Fruit fly (Drosophila melanogaster) whole organism, embryonic: Measurements from ENCODE around the gene Dis3l2.

Experiments
- Abd-B ChIP-seq: fragments of 200-800 bp; sonication (Bioruptor generic); optimal IDR thresholded peaks from 2 replicates; lab custom pipeline; 2018; ENCODE audit warnings: missing biosample characterization, mild to moderate bottlenecking, missing genetic modification characterization, moderate library complexity
- Adf1 ChIP-seq: fragments of 200-800 bp; sonication (Bioruptor generic); IDR thresholded peaks from 2 replicates; pipeline ENCODE4 v1.3.6; 2022; ENCODE audit warnings: missing biosample characterization, missing genetic modification characterization
- Bdp1 ChIP-seq: fragments of 200-800 bp; sonication (Bioruptor generic); optimal IDR thresholded peaks from 3 replicates; lab custom pipeline; 2016; ENCODE audit warnings: missing biosample characterization, missing genetic modification characterization
- CG12299 ChIP-seq: fragments of 200-800 bp; sonication (Bioruptor generic); optimal IDR thresholded peaks from 2 replicates; lab custom pipeline; 2018; ENCODE audit warnings: missing biosample characterization, mild to moderate bottlenecking, missing genetic modification characterization
- CG12744 ChIP-seq: fragments of 200-800 bp; sonication (Bioruptor generic); optimal IDR thresholded peaks from 2 replicates; lab custom pipeline; 2016; ENCODE audit warnings: missing biosample characterization, missing genetic modification characterization
- CG13123 ChIP-seq: fragments of 200-800 bp; sonication (Bioruptor generic); optimal IDR thresholded peaks from 2 replicates; lab custom pipeline; 2016; ENCODE audit warnings: missing biosample characterization, missing genetic modification characterization
- CG15479 ChIP-seq: fragments of 200-800 bp; sonication (Bioruptor generic); optimal IDR thresholded peaks from 3 replicates; lab custom pipeline; 2019; ENCODE audit warnings: missing biosample characterization, mild to moderate bottlenecking, missing genetic modification characterization, moderate library complexity
- CG15514 ChIP-seq: fragments of 200-800 bp; sonication (Bioruptor generic); optimal IDR thresholded peaks from 3 replicates; lab custom pipeline; 2017; ENCODE audit warnings: missing biosample characterization, missing genetic modification characterization, mild to moderate bottlenecking, moderate library complexity, missing genetic modification reagents
- CG17186 ChIP-seq: fragments of 200-800 bp; sonication (Bioruptor generic); optimal IDR thresholded peaks from 3 replicates; lab custom pipeline; 2017; ENCODE audit warnings: missing biosample characterization, missing genetic modification reagents, missing genetic modification characterization
- CG17568 ChIP-seq: fragments of 200-800 bp; sonication (Bioruptor generic); optimal IDR thresholded peaks from 2 replicates; lab custom pipeline; 2018; ENCODE audit warnings: missing biosample characterization, mild to moderate bottlenecking, missing genetic modification characterization, moderate library complexity
- CG18011 ChIP-seq: fragments of 200-800 bp; sonication (Bioruptor generic); optimal IDR thresholded peaks from 2 replicates; lab custom pipeline; 2017; ENCODE audit warnings: missing biosample characterization, missing genetic modification characterization, mild to moderate bottlenecking, moderate library complexity, missing genotype
- CG31365 ChIP-seq: fragments of 200-800 bp; sonication (Bioruptor generic); optimal IDR thresholded peaks from 2 replicates; lab custom pipeline; 2018; ENCODE audit warnings: missing biosample characterization, mild to moderate bottlenecking, missing genetic modification characterization
- CG32772 ChIP-seq: fragments of 200-800 bp; sonication (Bioruptor generic); IDR thresholded peaks from 2 replicates; pipeline ENCODE4 v1.3.6; 2022; ENCODE audit warnings: missing biosample characterization, missing genetic modification characterization
- CG4820 ChIP-seq: fragments of 200-800 bp; sonication (Bioruptor generic); optimal IDR thresholded peaks from 3 replicates; lab custom pipeline; 2016; ENCODE audit warnings: missing biosample characterization, missing genetic modification characterization
- CG8089 ChIP-seq: fragments of 200-800 bp; sonication (Bioruptor generic); optimal IDR thresholded peaks from 3 replicates; lab custom pipeline; 2016; ENCODE audit warnings: missing biosample characterization, missing genetic modification characterization
- CoRest ChIP-seq: fragments of 200-800 bp; sonication (Bioruptor generic); optimal IDR thresholded peaks from 3 replicates; lab custom pipeline; 2018; ENCODE audit warnings: missing biosample characterization, mild to moderate bottlenecking, missing genetic modification characterization, moderate library complexity
- D ChIP-seq, 2 experiments: fragments of 200-800 bp in 1 of 2; fragments of >200 bp in 1 of 2; sonication (Bioruptor generic) in 1 of 2; optimal IDR thresholded peaks; 2 replicates in 1 of 2; 3 replicates in 1 of 2; lab custom pipeline; 2017; ENCODE audit warnings: mild to moderate bottlenecking in 1 of 2, missing biosample characterization in 1 of 2, missing genetic modification characterization in 1 of 2, missing genetic modification reagents in 1 of 2
- D19A ChIP-seq: fragments of 200-800 bp; optimal IDR thresholded peaks from 3 replicates; lab custom pipeline; 2019; ENCODE audit warnings: missing biosample characterization, mild to moderate bottlenecking, missing genetic modification characterization, moderate library complexity
- Deaf1 ChIP-seq: fragments of 200-800 bp; optimal IDR thresholded peaks from 3 replicates; lab custom pipeline; 2019; ENCODE audit warnings: missing biosample characterization, mild to moderate bottlenecking, missing genetic modification characterization, moderate library complexity
- Doc3 ChIP-seq: fragments of 200-800 bp; sonication (Bioruptor generic); IDR thresholded peaks from 3 replicates; pipeline ENCODE4 v1.3.6; 2022; ENCODE audit warnings: missing biosample characterization, missing genetic modification characterization; ENCODE audit not compliant: partially characterized antibody
- Ets65A ChIP-seq: fragments of 200-800 bp; sonication (Bioruptor generic); peaks from one replicate; lab custom pipeline; 2016; ENCODE audit warnings: missing biosample characterization, missing genetic modification characterization
- Fer1 ChIP-seq: fragments of 200-800 bp; sonication (Bioruptor generic); optimal IDR thresholded peaks from 2 replicates; lab custom pipeline; 2017; ENCODE audit warnings: missing biosample characterization, mild to moderate bottlenecking, missing genetic modification characterization
- H2.0 ChIP-seq: fragments of 200-800 bp; sonication (Bioruptor generic); IDR thresholded peaks from 2 replicates; pipeline ENCODE4 v1.3.6; 2022; ENCODE audit warnings: missing biosample characterization, missing genetic modification characterization
- Hey ChIP-seq: fragments of 200-800 bp; sonication (Bioruptor generic); optimal IDR thresholded peaks from 3 replicates; lab custom pipeline; 2018; ENCODE audit warnings: missing biosample characterization, mild to moderate bottlenecking, missing genetic modification characterization
- MTF-1 ChIP-seq: fragments of 200-800 bp; sonication (Bioruptor generic); optimal IDR thresholded peaks from 2 replicates; lab custom pipeline; 2018; ENCODE audit warnings: missing biosample characterization, mild to moderate bottlenecking, missing genetic modification characterization, borderline replicate concordance
- Nf-YC ChIP-seq: fragments of 200-800 bp; optimal IDR thresholded peaks from 3 replicates; lab custom pipeline; 2019; ENCODE audit warnings: missing biosample characterization, mild to moderate bottlenecking, missing genetic modification characterization, moderate library complexity
- PHDP ChIP-seq: fragments of 200-800 bp; sonication (Bioruptor generic); optimal IDR thresholded peaks from 3 replicates; lab custom pipeline; 2018; ENCODE audit warnings: missing biosample characterization, mild to moderate bottlenecking, missing genetic modification characterization, moderate library complexity
- Ptx1 ChIP-seq: fragments of 200-800 bp; sonication (Bioruptor generic); IDR thresholded peaks from 2 replicates; pipeline ENCODE4 v1.3.6; 2022; ENCODE audit warnings: missing biosample characterization, missing genetic modification characterization
- Sry-δ ChIP-seq: fragments of 200-800 bp; sonication (Bioruptor generic); optimal IDR thresholded peaks from 2 replicates; lab custom pipeline; 2016; ENCODE audit warnings: missing biosample characterization, missing genetic modification characterization
- Vsx1 ChIP-seq: fragments of 200-800 bp; sonication (Bioruptor generic); optimal IDR thresholded peaks from 2 replicates; lab custom pipeline; 2017; ENCODE audit warnings: missing biosample characterization, mild to moderate bottlenecking, missing genetic modification characterization, missing genetic modification reagents
- amos ChIP-seq: fragments of 200-800 bp; sonication (Bioruptor generic); IDR thresholded peaks from 2 replicates; pipeline ENCODE4 v1.3.6; 2022; ENCODE audit warnings: missing biosample characterization, missing genetic modification characterization; ENCODE audit not compliant: partially characterized antibody
- bowl ChIP-seq: fragments of 200-800 bp; sonication (Bioruptor generic); IDR thresholded peaks from 2 replicates; pipeline ENCODE4 v1.3.6; 2022; ENCODE audit warnings: missing biosample characterization, missing genetic modification characterization
- cad ChIP-seq: fragments of >200 bp; optimal IDR thresholded peaks from 2 replicates; lab custom pipeline; 2017; ENCODE audit warnings: missing biosample characterization, missing genetic modification characterization
- esg ChIP-seq: fragments of 200-800 bp; sonication (Bioruptor generic); conservative IDR thresholded peaks from 2 replicates; pipeline ENCODE4 v1.3.6; 2022; ENCODE audit warnings: missing biosample characterization, missing genetic modification characterization
- fd64A ChIP-seq: fragments of 200-800 bp; sonication (Bioruptor generic); optimal IDR thresholded peaks from 3 replicates; lab custom pipeline; 2018; ENCODE audit warnings: missing biosample characterization, mild to moderate bottlenecking, missing genetic modification characterization
- fd96Cb ChIP-seq: fragments of 200-800 bp; sonication (Bioruptor generic); optimal IDR thresholded peaks from 2 replicates; lab custom pipeline; 2018; ENCODE audit warnings: missing biosample characterization, mild to moderate bottlenecking, missing genetic modification characterization, moderate library complexity
- gcm ChIP-seq: fragments of 200-800 bp; sonication (Bioruptor generic); optimal IDR thresholded peaks from 2 replicates; lab custom pipeline; 2019; ENCODE audit warnings: missing biosample characterization, mild to moderate bottlenecking, missing genetic modification characterization, moderate library complexity
- gsb-n ChIP-seq: fragments of 200-800 bp; sonication (Bioruptor generic); optimal IDR thresholded peaks from 3 replicates; lab custom pipeline; 2018; ENCODE audit warnings: missing biosample characterization, mild to moderate bottlenecking, missing genetic modification characterization
- hkb ChIP-seq, 2 experiments: fragments of 200-800 bp in 1 of 2; fragments of >200 bp in 1 of 2; sonication (Bioruptor generic) in 1 of 2; IDR thresholded peaks in 1 of 2; optimal IDR thresholded peaks in 1 of 2; 2 replicates each; pipeline versions ENCODE4 v1.3.6 to Lab custom; 2017 to 2022; ENCODE audit warnings: missing biosample characterization in 1 of 2, missing genetic modification characterization in 1 of 2
- odd ChIP-seq: fragments of 200-800 bp; sonication (Bioruptor generic); optimal IDR thresholded peaks from 2 replicates; lab custom pipeline; 2017; ENCODE audit warnings: missing biosample characterization, mild to moderate bottlenecking, missing genetic modification characterization
- phol ChIP-seq: fragments of 200-800 bp; sonication (Bioruptor generic); optimal IDR thresholded peaks from 3 replicates; lab custom pipeline; 2018; ENCODE audit warnings: missing biosample characterization, mild to moderate bottlenecking, missing genetic modification characterization, moderate library complexity
- sc ChIP-seq, 3 experiments: fragments of >200 bp in 2 of 3; fragments of 200-800 bp in 1 of 3; sonication (Bioruptor generic) in 1 of 3; optimal IDR thresholded peaks; 2 replicates in 2 of 3; 3 replicates in 1 of 3; lab custom pipeline; 2017; ENCODE audit warnings: mild to moderate bottlenecking in 1 of 3, missing biosample characterization in 1 of 3, missing genetic modification characterization in 1 of 3, missing genetic modification reagents in 1 of 3
- sd ChIP-seq: fragments of 200-800 bp; sonication (Bioruptor generic); optimal IDR thresholded peaks from 3 replicates; lab custom pipeline; 2018; ENCODE audit warnings: missing biosample characterization, mild to moderate bottlenecking, missing genetic modification characterization, moderate library complexity
- slbo ChIP-seq: fragments of 200-800 bp; sonication (Bioruptor generic); IDR thresholded peaks from 2 replicates; pipeline ENCODE4 v1.3.6; 2022; ENCODE audit warnings: missing biosample characterization, missing genetic modification characterization
- stwl ChIP-seq: fragments of 200-800 bp; sonication (Bioruptor generic); optimal IDR thresholded peaks from 3 replicates; lab custom pipeline; 2018; ENCODE audit warnings: missing biosample characterization, mild to moderate bottlenecking, missing genetic modification characterization, moderate library complexity
- ttk ChIP-seq: fragments of 200-800 bp; sonication (Bioruptor generic); IDR thresholded peaks from 2 replicates; pipeline ENCODE4 v2.1.2; 2022; ENCODE audit warnings: missing biosample characterization, missing genetic modification characterization
- wor ChIP-seq: fragments of 200-800 bp; sonication (Bioruptor generic); IDR thresholded peaks from 2 replicates; pipeline ENCODE4 v1.3.6; 2022; ENCODE audit warnings: missing biosample characterization, missing genetic modification characterization

Gene Dis3l2

DNA sequence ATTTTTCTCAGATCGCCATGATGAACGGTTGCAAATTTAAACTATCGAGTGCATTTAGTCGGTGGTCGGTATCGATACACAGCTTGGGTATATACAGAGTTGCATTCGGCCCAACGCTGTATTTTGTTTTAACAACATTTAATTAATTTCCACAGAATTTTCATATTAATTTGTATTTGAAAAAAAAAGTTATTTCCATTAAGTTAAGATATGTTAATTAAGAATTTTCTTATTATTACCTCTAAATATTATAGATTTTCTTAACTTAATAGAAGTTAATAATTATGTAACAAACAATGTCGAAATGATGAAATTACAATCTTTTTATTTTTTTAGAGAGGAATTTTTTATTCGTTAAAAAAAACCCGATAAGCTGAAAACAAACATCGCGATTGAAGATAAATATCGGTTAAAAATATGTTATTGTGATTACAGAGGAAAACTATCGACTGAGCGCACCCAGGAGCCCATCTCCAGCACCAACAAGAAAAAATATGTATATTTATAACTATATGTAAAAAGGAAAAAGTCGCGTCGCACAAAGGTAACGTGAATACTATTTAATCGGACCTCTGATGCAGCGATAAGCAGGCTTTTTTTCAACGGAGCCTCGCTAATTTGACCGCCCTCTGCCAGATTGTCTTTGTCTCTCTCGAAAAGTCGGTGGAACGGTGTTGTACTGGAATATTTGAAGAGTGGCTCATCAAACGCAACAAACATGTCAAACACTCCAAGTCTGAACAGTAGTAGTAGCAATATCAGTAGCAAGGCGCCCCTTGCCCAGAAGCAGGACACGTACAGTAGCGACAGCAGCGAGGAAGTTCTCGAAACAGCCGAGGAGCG, 12.5 kb upstream of the Dis3l2 start, which contains the start of the genes rno and mri (continued):
- TF ChIP-seq Hey (tag; lab: Kevin White, UChicago) (no peak), Ets65A (GFP tag; lab: Kevin White, UChicago) (peak; percentile 87), sd (tag; lab: Kevin White, UChicago) (peak; percentile 30), odd (GFP tag; lab: Kevin White, UChicago) (peak; percentile 21), wor (no peak; the same call in 1 of the 2 replicates), CG4820 (GFP tag; lab: Kevin White, UChicago) (peak; percentile 36), hkb (optimal IDR thresholded peaks at IDR 0.05; lab: Kevin White, UChicago) (no peak), hkb (GFP tag; IDR thresholded peaks at IDR 0.05; lab: Robert Waterston, UW) (peak; percentile 66), Abd-B (GFP tag; lab: Kevin White, UChicago) (peak; percentile 65), H2.0 (peak; percentile 73), bowl (GFP tag; lab: Robert Waterston, UW) (no peak), stwl (tag; lab: Kevin White, UChicago) (peak; percentile 63), CG31365 (tag; lab: Kevin White, UChicago) (no peak), phol (peak; percentile 99), slbo (GFP tag; lab: Robert Waterston, UW) (peak; percentile 78), CG12744 (GFP tag; lab: Kevin White, UChicago) (no peak), amos (peak; percentile 96), Nf-YC (tag; lab: Kevin White, UChicago) (peak; percentile 70), CG13123 (peak; percentile 51), CG15514 (GFP tag; lab: Kevin White, UChicago) (peak; percentile 43), MTF-1 (GFP tag; lab: Kevin White, UChicago) (no peak), CG18011 (GFP tag; lab: Kevin White, UChicago) (no peak), esg (GFP tag; lab: Robert Waterston, UW) (peak; percentile 72), Vsx1 (GFP tag; lab: Kevin White, UChicago) (no peak), Bdp1 (GFP tag; lab: Kevin White, UChicago) (no peak), Sry-δ (GFP tag; lab: Kevin White, UChicago) (peak; percentile 81), CG15479 (GFP tag; lab: Kevin White, UChicago) (no peak), gsb-n (tag; lab: Kevin White, UChicago) (peak; percentile 78), CG17186 (GFP tag; lab: Kevin White, UChicago) (no peak), D19A (tag; lab: Kevin White, UChicago) (peak; percentile 58), sc (optimal IDR thresholded peaks at IDR 0.05; lab: Kevin White, UChicago) (no peak), sc (GFP tag; optimal IDR thresholded peaks at IDR 0.05; lab: Kevin White, UChicago) (peak; percentile 13), D (optimal IDR thresholded peaks at IDR 0.05; lab: Kevin White, UChicago) (no peak), D (GFP tag; optimal IDR thresholded peaks at IDR 0.05; lab: Kevin White, UChicago) (peak; percentile 41), fd64A (no peak), cad (GFP tag; lab: Kevin White, UChicago) (no peak), fd96Cb (tag; lab: Kevin White, UChicago) (peak; percentile 79), CG17568 (GFP tag; lab: Kevin White, UChicago) (no peak), CG12299 (tag; lab: Kevin White, UChicago) (peak; percentile 68), Doc3 (GFP tag; lab: Robert Waterston, UW) (peak; percentile 91), ttk (GFP tag; lab: Robert Waterston, UW) (peak; percentile 72), PHDP (tag; lab: Kevin White, UChicago) (peak; percentile 67), CG32772 (GFP tag; lab: Robert Waterston, UW) (peak; percentile 79), Ptx1 (peak; percentile 81), CG8089 (GFP tag; lab: Kevin White, UChicago) (no peak), CoRest (tag; lab: Kevin White, UChicago) (peak; percentile 88), gcm (GFP tag; lab: Kevin White, UChicago) (no peak), Fer1 (GFP tag; lab: Kevin White, UChicago) (peak; percentile 16), Deaf1 (tag; lab: Kevin White, UChicago) (no peak), Adf1 (peak; percentile 22)
